Worm (Caenorhabditis elegans): ENCODE results near the gene T25B2.1.

DNA sequence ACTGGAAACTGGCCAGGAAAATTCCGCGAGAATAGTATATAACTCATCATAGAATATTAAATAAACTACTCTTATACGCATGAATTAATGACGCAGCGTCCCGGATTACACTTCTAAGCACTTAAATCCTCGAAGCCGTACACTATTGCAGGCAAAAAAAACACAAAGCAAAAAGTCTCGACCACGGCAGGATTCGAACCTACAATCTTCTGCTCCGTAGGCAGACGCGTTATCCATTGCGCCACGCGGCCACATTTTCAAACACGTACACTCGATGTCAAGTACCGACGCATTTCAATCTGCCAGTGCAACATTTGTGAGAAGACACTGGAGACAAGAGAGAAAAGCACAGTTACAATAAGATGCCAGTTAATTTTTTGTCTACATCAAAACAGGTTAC lies 46.1 kb downstream of the T25B2.1 start:
- TF ChIP-seq egrh-3 (GFP tag; IDR thresholded peaks at IDR 0.05) (no peak), zim-3 (tag; optimal IDR thresholded peaks at IDR 0.05) (peak; percentile 66), D2030.7 (GFP tag; IDR thresholded peaks at IDR 0.05) (peak; percentile 35; the same call in 1 of the 2 replicates), ztf-28 (GFP tag; IDR thresholded peaks at IDR 0.05) (peak; percentile 85; the same call in 1 of the 2 replicates), bed-1 (GFP tag; IDR thresholded peaks at IDR 0.05) (0 out of 2 replicates have a peak, but pooled peaks have one; percentile 64), ama-1 (optimal IDR thresholded peaks at IDR 0.05) (no peak), ama-1 (GFP tag; optimal IDR thresholded peaks at IDR 0.05) (no peak), unc-130 (GFP tag; optimal IDR thresholded peaks at IDR 0.05) (peak; percentile 15)
